Worm (Caenorhabditis elegans): ENCODE measurements around the gene clec-189.
"Not testable (repeated sequence)": the region's sequence is repeated elsewhere in the genome, so short reads cannot be mapped to it uniquely, and the experiment has no call there.

ce11 chrIV:15133899-15134298 is 13.3 kb downstream of the clec-189 start, which contains the start of gene M199.8:
- not testable (repeated sequence) for TF ChIP-seq snpc-4, nhr-237, unc-39, nhr-12, ztf-11 (tag; optimal IDR thresholded peaks at IDR 0.05)

Measured in whole organism, L2 larva.